Worm (Caenorhabditis elegans) whole organism, early embryonic: Measurements from ENCODE around the gene F54C9.3.

Source experiments
- B0310.2 ChIP-seq: sonication (generic microtip); optimal IDR thresholded peaks from 2 replicates; lab custom pipeline; 2016; ENCODE audit warnings: mild to moderate bottlenecking, missing genetic modification characterization, missing compliant biosample characterization
- aly-1 ChIP-seq: sonication (generic microtip); optimal IDR thresholded peaks from 2 replicates; lab custom pipeline; 2016; ENCODE audit warnings: missing genetic modification characterization, missing compliant biosample characterization
- ama-1 ChIP-seq: fragments of 150-350 bp; optimal IDR thresholded peaks from 2 replicates; lab custom pipeline; 2014
- flt-1 ChIP-seq: fragments of 200-800 bp; sonication (Bioruptor generic); IDR thresholded peaks from 2 replicates; pipeline ENCODE4 v1.3.6; 2022; ENCODE audit warnings: missing genetic modification characterization, missing compliant biosample characterization
- hmg-4 ChIP-seq: fragments of 200-800 bp; sonication (Bioruptor generic); optimal IDR thresholded peaks from 2 replicates; lab custom pipeline; 2018; ENCODE audit warnings: mild to moderate bottlenecking, missing genetic modification characterization, missing compliant biosample characterization
- hnd-1 ChIP-seq: sonication (generic microtip); optimal IDR thresholded peaks from 2 replicates; lab custom pipeline; 2016; ENCODE audit warnings: missing genetic modification characterization, missing compliant biosample characterization
- scrt-1 ChIP-seq: fragments of 200-800 bp; sonication (Bioruptor generic); IDR thresholded peaks from 2 replicates; pipeline ENCODE4 v1.3.6; 2022; ENCODE audit warnings: missing genetic modification characterization, missing compliant biosample characterization
- sea-1 ChIP-seq: fragments of 200-800 bp; sonication (Bioruptor generic); conservative IDR thresholded peaks from 2 replicates; pipeline ENCODE4 v1.3.6; 2022; ENCODE audit warnings: missing genetic modification characterization, missing compliant biosample characterization
- tbx-11 ChIP-seq: fragments of 200-800 bp; sonication (Bioruptor generic); IDR thresholded peaks from 2 replicates; pipeline ENCODE4 v1.3.6; 2022; ENCODE audit warnings: missing genetic modification characterization, missing compliant biosample characterization
- tra-4 ChIP-seq: sonication (generic microtip); optimal IDR thresholded peaks from 2 replicates; lab custom pipeline; 2017; ENCODE audit warnings: missing genetic modification characterization, missing compliant biosample characterization

DNA sequence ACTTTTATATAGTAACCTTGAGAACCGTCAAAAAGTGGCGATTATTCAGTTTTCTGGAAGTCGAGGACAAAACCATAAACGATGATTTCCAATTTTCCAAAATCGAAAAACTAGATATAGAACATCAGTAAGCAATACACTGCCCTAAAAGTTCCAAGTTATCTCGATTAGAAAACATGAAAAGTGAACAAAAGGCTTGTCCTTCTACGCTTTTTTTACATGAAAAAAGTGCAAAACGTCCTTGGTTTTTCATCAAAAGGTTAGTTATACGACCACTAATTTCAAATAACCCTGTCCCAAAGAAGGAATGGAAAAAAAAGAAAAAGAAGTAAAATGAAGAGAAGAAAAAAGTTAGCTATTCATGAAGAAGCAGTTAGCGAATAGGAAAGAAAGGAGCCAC lies 19.3 kb upstream of the F54C9.3 start:
- TF ChIP-seq ama-1 (no peak), flt-1 (GFP tag; lab: Robert Waterston, UW) (no peak), aly-1 (tag; lab: Kevin White, UChicago) (no peak), hnd-1 (tag; lab: Kevin White, UChicago) (no peak), tbx-11 (GFP tag; lab: Robert Waterston, UW) (no peak), B0310.2 (no peak), hmg-4 (GFP tag; lab: Kevin White, UChicago) (no peak), sea-1 (GFP tag; lab: Robert Waterston, UW) (no peak), scrt-1 (GFP tag; lab: Robert Waterston, UW) (no peak), tra-4 (tag; lab: Kevin White, UChicago) (no peak)
